Worm (Caenorhabditis elegans): ENCODE results near the gene C29G2.3.

ce11 chrV:2623765-2624164 lies 43.1 kb downstream of the C29G2.3 start:
- TF ChIP-seq daf-8 (GFP tag; IDR thresholded peaks at IDR 0.05) = no peak
- TF ChIP-seq vab-7 (GFP tag; IDR thresholded peaks at IDR 0.05) = no peak
- no peak for TF ChIP-seq madf-5 (GFP tag; IDR thresholded peaks at IDR 0.05)
- TF ChIP-seq lin-1 (GFP tag; IDR thresholded peaks at IDR 0.05) = no peak

Data from whole organism, L4 larva.